Fruit fly (Drosophila melanogaster) whole organism, adult: ENCODE data around the gene CG13008.

Experiments
- CG11617 ChIP-seq: fragments of 200-800 bp; sonication (Bioruptor generic); optimal IDR thresholded peaks from 2 replicates; lab custom pipeline; 2017; ENCODE audit warnings: mild to moderate bottlenecking, missing biosample characterization, missing genetic modification reagents, missing genetic modification characterization
- CG12768 ChIP-seq: fragments of 200-800 bp; sonication (Bioruptor generic); optimal IDR thresholded peaks from 2 replicates; lab custom pipeline; 2017; ENCODE audit warnings: missing biosample characterization, missing genetic modification characterization, mild to moderate bottlenecking, moderate library complexity, missing genetic modification reagents
- CG14711 ChIP-seq: fragments of 200-800 bp; sonication (Bioruptor generic); optimal IDR thresholded peaks from 2 replicates; lab custom pipeline; 2018; ENCODE audit warnings: missing biosample characterization, mild to moderate bottlenecking, missing genetic modification characterization, moderate library complexity
- CG1620 ChIP-seq: fragments of 200-800 bp; sonication (Bioruptor generic); optimal IDR thresholded peaks from 2 replicates; lab custom pipeline; 2016; ENCODE audit warnings: missing biosample characterization, missing genetic modification characterization
- CG33017 ChIP-seq: fragments of 200-800 bp; sonication (Bioruptor generic); optimal IDR thresholded peaks from 2 replicates; lab custom pipeline; 2018; ENCODE audit warnings: missing biosample characterization, mild to moderate bottlenecking, missing genetic modification characterization, moderate library complexity
- CG5204 ChIP-seq: fragments of 200-800 bp; sonication (Bioruptor generic); optimal IDR thresholded peaks from 2 replicates; lab custom pipeline; 2016; ENCODE audit warnings: missing biosample characterization, missing genetic modification characterization
- CG7045 ChIP-seq: fragments of 200-800 bp; sonication (Bioruptor generic); optimal IDR thresholded peaks from 2 replicates; lab custom pipeline; 2017; ENCODE audit warnings: missing biosample characterization, mild to moderate bottlenecking, missing genetic modification characterization
- CG7101 ChIP-seq: fragments of 200-800 bp; sonication (Bioruptor generic); optimal IDR thresholded peaks from 2 replicates; lab custom pipeline; 2018; ENCODE audit warnings: missing biosample characterization, mild to moderate bottlenecking, missing genetic modification characterization, moderate library complexity
- Clk ChIP-seq: fragments of 200-800 bp; sonication (Bioruptor generic); optimal IDR thresholded peaks from 2 replicates; lab custom pipeline; 2017; ENCODE audit warnings: missing biosample characterization, missing genetic modification characterization
- Crg-1 ChIP-seq: fragments of 200-800 bp; sonication (Bioruptor generic); optimal IDR thresholded peaks from 2 replicates; lab custom pipeline; 2016; ENCODE audit warnings: missing biosample characterization, missing genetic modification characterization
- Hr96 ChIP-seq: fragments of 200-800 bp; sonication (Bioruptor generic); optimal IDR thresholded peaks from 2 replicates; lab custom pipeline; 2016; ENCODE audit warnings: missing biosample characterization, missing genetic modification characterization
- Mnt ChIP-seq: fragments of 200-800 bp; sonication (Bioruptor generic); optimal IDR thresholded peaks from 2 replicates; lab custom pipeline; 2016; ENCODE audit warnings: missing biosample characterization, mild to moderate bottlenecking, missing genetic modification characterization
- bab1 ChIP-seq: fragments of 200-800 bp; sonication (Bioruptor generic); optimal IDR thresholded peaks from 3 replicates; lab custom pipeline; 2019; ENCODE audit warnings: missing biosample characterization, mild to moderate bottlenecking, missing genetic modification characterization, moderate library complexity
- cic ChIP-seq: fragments of 200-800 bp; sonication (Bioruptor generic); optimal IDR thresholded peaks from 2 replicates; lab custom pipeline; 2017; ENCODE audit warnings: missing biosample characterization, mild to moderate bottlenecking, missing genetic modification characterization, moderate library complexity
- cnc ChIP-seq, 2 experiments: fragments of >200 bp; optimal IDR thresholded peaks; 2 replicates each; lab custom pipeline; 2017
- kay ChIP-seq: fragments of 200-800 bp; sonication (Bioruptor generic); peaks from one replicate; lab custom pipeline; 2016; ENCODE audit warnings: missing biosample characterization, missing genetic modification characterization, borderline replicate concordance
- ovo ChIP-seq: fragments of 200-800 bp; sonication (Bioruptor generic); optimal IDR thresholded peaks from 2 replicates; lab custom pipeline; 2016; ENCODE audit warnings: missing biosample characterization, missing genetic modification characterization
- pad ChIP-seq: fragments of 200-800 bp; sonication (Bioruptor generic); optimal IDR thresholded peaks from 3 replicates; lab custom pipeline; 2017; ENCODE audit warnings: missing biosample characterization, missing genetic modification characterization, mild to moderate bottlenecking, moderate library complexity, missing genetic modification reagents
- tj ChIP-seq: fragments of 200-800 bp; sonication (Bioruptor generic); optimal IDR thresholded peaks from 3 replicates; lab custom pipeline; 2017; ENCODE audit warnings: missing biosample characterization, mild to moderate bottlenecking, missing genetic modification characterization, moderate library complexity
- toe ChIP-seq: fragments of 200-800 bp; sonication (Bioruptor generic); optimal IDR thresholded peaks from 2 replicates; lab custom pipeline; 2016; ENCODE audit warnings: missing biosample characterization, missing genetic modification characterization

The CG13008 gene

DNA sequence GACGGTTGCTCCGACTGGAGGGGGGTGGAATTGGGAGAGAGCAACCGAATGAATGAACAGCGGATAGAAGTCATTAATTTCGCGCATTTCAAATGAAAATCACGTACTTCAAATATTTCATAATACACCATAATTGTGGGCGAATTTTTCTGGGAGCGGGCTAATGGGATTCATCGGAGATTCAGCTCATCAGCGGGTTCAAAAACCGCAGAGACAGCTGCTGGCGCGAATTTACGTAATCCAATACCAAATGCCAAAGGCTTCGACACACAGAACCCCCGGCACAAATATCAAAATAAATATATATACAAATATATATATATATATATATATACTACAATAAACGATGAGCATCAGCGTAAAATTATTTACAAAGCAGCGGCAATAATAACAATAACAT lies 5.5 kb downstream of the CG13008 start:
- TF ChIP-seq ovo (GFP tag; lab: Kevin White, UChicago) (no peak), bab1 (GFP tag; lab: Kevin White, UChicago) (no peak), CG7045 (GFP tag; lab: Kevin White, UChicago) (no peak), cic (GFP tag; lab: Kevin White, UChicago) (no peak), kay (GFP tag; lab: Kevin White, UChicago) (no peak), CG11617 (GFP tag; lab: Kevin White, UChicago) (no peak), cnc (optimal IDR thresholded peaks at IDR 0.05; lab: Kevin White, UChicago) (no peak), CG14711 (tag; lab: Kevin White, UChicago) (no peak), CG1620 (GFP tag; lab: Kevin White, UChicago) (no peak), toe (GFP tag; lab: Kevin White, UChicago) (no peak), CG12768 (GFP tag; lab: Kevin White, UChicago) (no peak)

DNA sequence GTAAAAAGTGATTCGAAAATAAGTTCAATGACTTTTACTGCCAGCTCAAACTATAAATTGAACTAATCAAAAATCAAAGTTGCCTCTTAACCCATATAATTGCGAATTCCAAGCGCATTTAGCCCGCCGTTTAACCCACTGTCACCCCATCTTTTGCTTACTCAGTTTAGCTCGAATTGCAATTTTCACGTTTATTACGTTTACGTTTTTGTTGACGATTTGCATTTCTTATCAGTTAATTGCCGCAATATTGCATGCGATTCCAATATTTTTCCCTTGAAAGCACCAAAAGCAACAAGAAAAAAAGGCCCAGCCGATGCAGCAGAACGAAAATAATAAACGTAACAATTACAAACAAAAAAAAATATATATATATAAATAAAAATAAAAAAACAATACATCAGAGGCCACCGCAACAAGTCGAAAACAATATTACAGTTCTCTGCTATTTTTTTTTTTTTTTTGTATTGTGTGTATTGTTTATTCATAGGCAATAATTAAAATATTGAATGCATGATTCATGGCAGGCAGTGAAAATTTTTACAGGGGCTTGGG lies 7.1 kb downstream of the CG13008 start:
- no peak for TF ChIP-seq Crg-1 (GFP tag; lab: Kevin White, UChicago)
- TF ChIP-seq CG7045 (GFP tag; lab: Kevin White, UChicago) = no peak
- TF ChIP-seq Mnt (GFP tag; lab: Kevin White, UChicago) = no peak
- TF ChIP-seq cic (GFP tag; lab: Kevin White, UChicago) = peak; percentile 37
- TF ChIP-seq CG7101 = no peak
- no peak for TF ChIP-seq CG5204 (GFP tag; lab: Kevin White, UChicago)
- TF ChIP-seq Hr96 (GFP tag; lab: Kevin White, UChicago) = no peak
- no peak for TF ChIP-seq CG12768 (GFP tag; lab: Kevin White, UChicago)
- no peak for TF ChIP-seq CG11617 (GFP tag; lab: Kevin White, UChicago)
- no peak for TF ChIP-seq CG1620 (GFP tag; lab: Kevin White, UChicago)
- TF ChIP-seq cnc (optimal IDR thresholded peaks at IDR 0.05; lab: Kevin White, UChicago) = no peak
- TF ChIP-seq bab1 (GFP tag; lab: Kevin White, UChicago) = no peak
- TF ChIP-seq tj (GFP tag; lab: Kevin White, UChicago) = peak; percentile 98
- no peak for TF ChIP-seq ovo (GFP tag; lab: Kevin White, UChicago)
- TF ChIP-seq kay (GFP tag; lab: Kevin White, UChicago) = no peak
- TF ChIP-seq pad (GFP tag; lab: Kevin White, UChicago) = no peak
- TF ChIP-seq toe (GFP tag; lab: Kevin White, UChicago) = no peak
- TF ChIP-seq CG33017 (tag; lab: Kevin White, UChicago) = peak; percentile 5
- TF ChIP-seq CG14711 (tag; lab: Kevin White, UChicago) = no peak
- TF ChIP-seq Clk (GFP tag; lab: Kevin White, UChicago) = no peak

dm6 chrX:16721168-16721567 lies 10.1 kb downstream of the CG13008 start, which contains the start of the genes CG32572 and CG34325:
CG32572 (plus strand) TSS chrX:16721183.
CG34325 (minus strand) TSS chrX:16721411.
- peak; percentile 74 for TF ChIP-seq tj (GFP tag; lab: Kevin White, UChicago)
- no peak for TF ChIP-seq toe (GFP tag; lab: Kevin White, UChicago)
- TF ChIP-seq Clk (GFP tag; lab: Kevin White, UChicago) = no peak
- no peak for TF ChIP-seq CG33017 (tag; lab: Kevin White, UChicago)
- peak; percentile 1 for TF ChIP-seq bab1 (GFP tag; lab: Kevin White, UChicago)

dm6 chrX:16723203-16724173 lies 12.4 kb downstream of the CG13008 start:
- no peak for TF ChIP-seq cnc (optimal IDR thresholded peaks at IDR 0.05; lab: Kevin White, UChicago)
- no peak for TF ChIP-seq CG1620 (GFP tag; lab: Kevin White, UChicago)
- peak; percentile 52 for TF ChIP-seq CG7101
- peak; percentile 5 for TF ChIP-seq toe (GFP tag; lab: Kevin White, UChicago)
- no peak for TF ChIP-seq Hr96 (GFP tag; lab: Kevin White, UChicago)
- TF ChIP-seq Clk (GFP tag; lab: Kevin White, UChicago) = no peak
- TF ChIP-seq kay (GFP tag; lab: Kevin White, UChicago) = no peak
- TF ChIP-seq tj (GFP tag; lab: Kevin White, UChicago) = no peak
- TF ChIP-seq CG11617 (GFP tag; lab: Kevin White, UChicago) = peak; percentile 32
- no peak for TF ChIP-seq Crg-1 (GFP tag; lab: Kevin White, UChicago)
- TF ChIP-seq cic (GFP tag; lab: Kevin White, UChicago) = no peak
- no peak for TF ChIP-seq CG14711 (tag; lab: Kevin White, UChicago)
- TF ChIP-seq ovo (GFP tag; lab: Kevin White, UChicago) = no peak
- TF ChIP-seq bab1 (GFP tag; lab: Kevin White, UChicago) = peak; percentile 43
- TF ChIP-seq CG5204 (GFP tag; lab: Kevin White, UChicago) = peak; percentile 21
- TF ChIP-seq CG7045 (GFP tag; lab: Kevin White, UChicago) = no peak
- TF ChIP-seq Mnt (GFP tag; lab: Kevin White, UChicago) = no peak
- peak; percentile 63 for TF ChIP-seq pad (GFP tag; lab: Kevin White, UChicago)
- peak; percentile 22 for TF ChIP-seq CG33017 (tag; lab: Kevin White, UChicago)
- no peak for TF ChIP-seq CG12768 (GFP tag; lab: Kevin White, UChicago)

DNA sequence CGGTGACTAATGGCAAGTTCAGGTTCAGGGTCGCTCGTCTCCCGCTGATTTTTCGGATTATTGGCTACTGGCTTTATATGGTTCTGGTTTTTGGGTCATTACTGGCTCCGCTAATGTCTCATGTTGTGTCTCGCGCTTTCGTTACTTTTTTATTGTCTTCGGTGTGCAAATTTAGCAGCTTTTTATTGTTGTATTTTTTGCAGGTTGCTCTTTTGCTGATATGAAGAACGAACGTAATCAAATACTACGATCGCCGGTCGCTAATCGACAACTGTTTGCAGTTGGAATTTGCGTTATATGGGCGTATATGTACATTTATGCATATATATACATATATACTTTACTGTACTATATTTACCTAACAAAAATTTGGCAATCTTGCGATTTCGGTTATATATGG lies 13.4 kb downstream of the CG13008 start:
- TF ChIP-seq tj (GFP tag; lab: Kevin White, UChicago) (peak; percentile 93), CG11617 (GFP tag; lab: Kevin White, UChicago) (no peak), Clk (GFP tag; lab: Kevin White, UChicago) (no peak), Mnt (GFP tag; lab: Kevin White, UChicago) (no peak), CG33017 (tag; lab: Kevin White, UChicago) (no peak), bab1 (GFP tag; lab: Kevin White, UChicago) (peak; percentile 3)
